Fruit fly (Drosophila melanogaster) Kc167 (cell line): ENCODE results near the gene jus.

Source experiments
- insv ChIP-seq: fragments of >200 bp; optimal IDR thresholded peaks from 3 replicates; lab custom pipeline; 2018; ENCODE audit warnings: missing external identifiers
- psq ChIP-seq: fragments of >200 bp; optimal IDR thresholded peaks from 2 replicates; lab custom pipeline; 2017; ENCODE audit warnings: missing external identifiers

- TF ChIP-seq psq (no peak), insv (lab: Kevin White, UChicago) (no peak)
Observed at dm6 chr3R:29158721-29159120, 36.1 kb downstream of the jus start.
